Fruit fly (Drosophila melanogaster): Measurements from ENCODE around the gene Scgbeta.

dm6 chr3R:12449617-12450242 lies 27.5 kb upstream of the Scgbeta start:
- TF ChIP-seq psq (optimal IDR thresholded peaks at IDR 0.05) (no peak), Sin3A (optimal IDR thresholded peaks at IDR 0.05) (no peak), insv (optimal IDR thresholded peaks at IDR 0.05) (no peak), h (optimal IDR thresholded peaks at IDR 0.05) (no peak), Myc (optimal IDR thresholded peaks at IDR 0.05) (no peak)

All from Kc167 (cell line).